Fruit fly (Drosophila melanogaster): ENCODE measurements around the gene CG33116.

CG33116 gene

DNA sequence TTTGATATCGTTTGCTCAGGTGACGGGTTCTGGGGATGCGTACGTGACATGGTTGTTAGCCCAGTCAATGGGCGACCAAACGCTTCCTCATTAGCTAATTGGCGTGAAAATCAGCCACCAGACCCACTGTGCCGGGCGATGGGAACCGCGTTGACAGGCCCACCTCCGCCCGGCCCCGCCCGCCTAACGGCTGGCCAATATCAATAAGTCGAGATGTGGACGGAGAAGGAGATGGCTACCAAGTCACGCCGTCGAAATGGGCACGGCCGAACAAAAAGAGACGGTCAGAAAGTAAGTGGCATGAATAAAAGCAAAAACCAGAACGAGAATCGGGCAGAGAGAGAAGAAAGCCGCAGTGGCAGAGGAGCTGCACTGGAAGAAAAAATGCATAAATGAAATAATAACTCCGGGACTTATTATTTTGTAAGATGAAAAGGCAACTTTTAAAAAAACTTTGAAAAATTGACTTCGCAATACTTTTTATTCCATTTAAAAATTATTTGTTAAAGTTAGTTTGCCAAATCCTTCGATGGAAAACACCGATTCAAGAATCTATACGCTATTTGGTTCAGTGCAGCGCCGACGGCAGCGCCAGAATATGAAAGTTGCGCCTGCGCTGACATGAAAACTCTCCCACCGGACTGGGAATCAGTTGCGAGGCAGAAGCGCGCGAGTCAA, 4.6 kb downstream of the CG33116 start, which contains the start of gene CG13082 (continued):
- no peak for TF ChIP-seq Adf1 (GFP tag; IDR thresholded peaks at IDR 0.05)
- TF ChIP-seq ab (GFP tag; optimal IDR thresholded peaks at IDR 0.05) = no peak
- TF ChIP-seq br (optimal IDR thresholded peaks at IDR 0.05) = no peak
- no peak for TF ChIP-seq Nf-YC (tag; optimal IDR thresholded peaks at IDR 0.05)
- TF ChIP-seq Fer1 (GFP tag; optimal IDR thresholded peaks at IDR 0.05) = no peak
- no peak for TF ChIP-seq salm (tag; optimal IDR thresholded peaks at IDR 0.05)
- peak; percentile 73 for TF ChIP-seq kni (GFP tag; optimal IDR thresholded peaks at IDR 0.05)
- TF ChIP-seq bab2 (GFP tag; optimal IDR thresholded peaks at IDR 0.05) = peak; percentile 55
- TF ChIP-seq NC2β (GFP tag; optimal IDR thresholded peaks at IDR 0.05) = no peak
- TF ChIP-seq gem (tag; optimal IDR thresholded peaks at IDR 0.05) = peak; percentile 76
- no peak for TF ChIP-seq Bgb (GFP tag; IDR thresholded peaks at IDR 0.05; ENCODE audit: partially characterized antibody)
- TF ChIP-seq rib (GFP tag; IDR thresholded peaks at IDR 0.05) = no peak
- TF ChIP-seq fd102C (GFP tag; optimal IDR thresholded peaks at IDR 0.05) = no peak
- TF ChIP-seq gsb (GFP tag; IDR thresholded peaks at IDR 0.05) = no peak
- TF ChIP-seq zfh2 (GFP tag; optimal IDR thresholded peaks at IDR 0.05) = no peak
- peak; percentile 54 for TF ChIP-seq CG13775 (GFP tag; optimal IDR thresholded peaks at IDR 0.05)
- peak; percentile 27 for TF ChIP-seq Dip3 (GFP tag; optimal IDR thresholded peaks at IDR 0.05)
- TF ChIP-seq Myb (GFP tag; optimal IDR thresholded peaks at IDR 0.05) = no peak
- TF ChIP-seq Opbp (GFP tag; IDR thresholded peaks at IDR 0.05; ENCODE audit: partially characterized antibody) = no peak
- no peak for TF ChIP-seq fd64A (GFP tag; optimal IDR thresholded peaks at IDR 0.05)
- no peak for TF ChIP-seq stc (GFP tag; IDR thresholded peaks at IDR 0.05)
- TF ChIP-seq CG32532 (GFP tag; IDR thresholded peaks at IDR 0.05) = no peak
- TF ChIP-seq CG9932 (GFP tag; IDR thresholded peaks at IDR 0.05) = no peak
- no peak for TF ChIP-seq tna (GFP tag; IDR thresholded peaks at IDR 0.05; ENCODE audit: partially characterized antibody)
- TF ChIP-seq tap (tag; optimal IDR thresholded peaks at IDR 0.05) = peak; percentile 20
- TF ChIP-seq CG12071 (GFP tag; optimal IDR thresholded peaks at IDR 0.05) = no peak
- no peak for TF ChIP-seq dm (GFP tag; optimal IDR thresholded peaks at IDR 0.05)
- 0 out of 3 replicates have a peak, but pooled peaks have one; percentile 5 for TF ChIP-seq otp (GFP tag; IDR thresholded peaks at IDR 0.05)
- peak; percentile 28 for TF ChIP-seq pho (GFP tag; optimal IDR thresholded peaks at IDR 0.05)
- no peak for TF ChIP-seq HHEX (GFP tag; optimal IDR thresholded peaks at IDR 0.05)
- TF ChIP-seq CG15011 (GFP tag; optimal IDR thresholded peaks at IDR 0.05) = no peak
- TF ChIP-seq Elba2 (GFP tag; optimal IDR thresholded peaks at IDR 0.05) = no peak
- TF ChIP-seq Atf3 (GFP tag; optimal IDR thresholded peaks at IDR 0.05) = no peak
- TF ChIP-seq CG12744 (GFP tag; optimal IDR thresholded peaks at IDR 0.05) = no peak
- TF ChIP-seq CG10267 (tag; optimal IDR thresholded peaks at IDR 0.05) = peak; percentile 60
- TF ChIP-seq CG12769 (tag; optimal IDR thresholded peaks at IDR 0.05) = no peak
- peak; percentile 24; the same call in 1 of the 3 replicates for TF ChIP-seq Optix (GFP tag; IDR thresholded peaks at IDR 0.05)
- TF ChIP-seq CG43689 (GFP tag; IDR thresholded peaks at IDR 0.05) = no peak
- peak; percentile 51 for TF ChIP-seq Hsf (GFP tag; optimal IDR thresholded peaks at IDR 0.05)
- TF ChIP-seq CG18764 (GFP tag; optimal IDR thresholded peaks at IDR 0.05) = no peak
- no peak for TF ChIP-seq CG11560 (tag; IDR thresholded peaks at IDR 0.05)
- peak; percentile 62 for TF ChIP-seq D19A (tag; optimal IDR thresholded peaks at IDR 0.05)
- no peak for TF ChIP-seq crp (GFP tag; optimal IDR thresholded peaks at IDR 0.05)
- peak; percentile 59 for TF ChIP-seq CG2875 (GFP tag; optimal IDR thresholded peaks at IDR 0.05)
- no peak for TF ChIP-seq knrl (GFP tag; IDR thresholded peaks at IDR 0.05; ENCODE audit: partially characterized antibody)
- TF ChIP-seq CG11398 (GFP tag; optimal IDR thresholded peaks at IDR 0.05) = no peak
- TF ChIP-seq CG10543 (GFP tag; optimal IDR thresholded peaks at IDR 0.05) = no peak
- no peak for TF ChIP-seq wek (GFP tag; optimal IDR thresholded peaks at IDR 0.05)
- no peak for TF ChIP-seq bowl (GFP tag; IDR thresholded peaks at IDR 0.05)
- peak; percentile 55 for TF ChIP-seq Drgx (GFP tag; IDR thresholded peaks at IDR 0.05)
- no peak for TF ChIP-seq Fer2 (tag; optimal IDR thresholded peaks at IDR 0.05)
